Worm (Caenorhabditis elegans): ENCODE measurements around the gene phlp-2.

DNA sequence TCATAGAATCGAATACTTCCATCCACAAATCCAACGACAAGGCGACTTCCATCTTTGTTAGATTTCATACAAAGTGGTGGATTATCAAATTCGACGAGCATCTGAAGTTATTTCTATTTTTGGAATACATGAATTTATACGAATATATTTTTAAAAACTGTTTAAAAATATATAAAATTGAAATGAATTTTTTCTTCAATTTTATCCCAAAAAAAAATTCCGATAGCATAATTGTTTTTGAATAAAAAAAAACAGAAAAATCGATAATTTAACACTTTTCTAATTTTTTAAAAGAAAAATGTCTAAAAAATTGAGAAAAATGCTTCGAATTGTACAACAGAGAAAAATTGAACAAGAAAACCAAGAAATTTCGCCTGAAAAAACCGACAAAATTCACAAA lies 38.3 kb downstream of the phlp-2 start, which contains the start of gene Y44F5A.1:
- TF ChIP-seq mml-1 (tag; optimal IDR thresholded peaks at IDR 0.05): no peak
- TF ChIP-seq pha-4 (tag; optimal IDR thresholded peaks at IDR 0.05): no peak
- TF ChIP-seq ama-1 (optimal IDR thresholded peaks at IDR 0.05): no peak
- no peak for TF ChIP-seq egl-5 (tag; optimal IDR thresholded peaks at IDR 0.05)
- TF ChIP-seq fos-1 (tag; optimal IDR thresholded peaks at IDR 0.05): no peak
- no peak for TF ChIP-seq unc-62 (GFP tag; optimal IDR thresholded peaks at IDR 0.05)
- no peak for TF ChIP-seq nhr-76 (tag; optimal IDR thresholded peaks at IDR 0.05)
- TF ChIP-seq nhr-28 (tag; optimal IDR thresholded peaks at IDR 0.05): no peak
- TF ChIP-seq lin-39 (tag; optimal IDR thresholded peaks at IDR 0.05): no peak
- TF ChIP-seq nhr-11 (tag; optimal IDR thresholded peaks at IDR 0.05): no peak
- TF ChIP-seq zag-1 (tag; optimal IDR thresholded peaks at IDR 0.05): no peak
- TF ChIP-seq skn-1 (tag; optimal IDR thresholded peaks at IDR 0.05): no peak
